Fruit fly (Drosophila melanogaster): ENCODE data around the gene Qsox3.
A peak's percentile ranks its signal among the peaks of the same experiment; 100 is the strongest.

The Qsox3 gene

dm6 chr3R:21884354-21884753 lies 27.3 kb upstream of the Qsox3 start, which contains the start of gene fit:
fit (minus strand) TSS chr3R:21884454.
- TF ChIP-seq noc (tag; optimal IDR thresholded peaks at IDR 0.05) = no peak

DNA sequence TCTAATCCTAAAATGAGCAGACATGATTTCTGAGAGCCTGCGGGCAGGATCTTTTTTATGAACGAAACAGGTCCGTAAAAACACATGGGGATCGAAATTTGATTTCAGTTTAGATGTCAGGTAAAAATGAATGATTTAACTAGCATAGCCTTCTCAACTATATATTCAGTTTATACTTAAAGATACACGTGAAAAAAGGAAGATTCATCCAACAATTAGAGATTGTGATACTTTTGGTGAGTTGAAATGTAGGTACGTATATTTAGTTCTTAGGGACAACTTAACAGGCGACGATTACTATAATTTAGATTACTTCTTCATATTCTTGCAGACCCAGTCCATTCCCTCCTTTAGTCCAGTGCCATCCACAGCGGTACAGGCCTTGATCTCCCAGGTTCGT lies 26.2 kb upstream of the Qsox3 start, which contains the start of gene CG17819:
Gene CG17819 (minus strand): TSS at position 101 of the 400 bp plus-strand sequence.
- TF ChIP-seq noc (tag; optimal IDR thresholded peaks at IDR 0.05) = no peak

dm6 chr3R:21886861-21887587 lies 24.6 kb upstream of the Qsox3 start, which contains the start of the genes CG6678 and dnd:
CG6678 (plus strand) TSS chr3R:21887029.
dnd (minus strand) TSS chr3R:21887355.
- TF ChIP-seq noc (tag; optimal IDR thresholded peaks at IDR 0.05) = no peak

dm6 chr3R:21887588-21888007 lies 24.0 kb upstream of the Qsox3 start:
- no peak for TF ChIP-seq noc (tag; optimal IDR thresholded peaks at IDR 0.05)

- peak; percentile 31 for TF ChIP-seq noc (tag; optimal IDR thresholded peaks at IDR 0.05)
Observed at dm6 chr3R:21888696-21889602, 22.7 kb upstream of the Qsox3 start, which contains the start of gene CG43844. CG43844 (plus strand) TSS chr3R:21889539.

DNA sequence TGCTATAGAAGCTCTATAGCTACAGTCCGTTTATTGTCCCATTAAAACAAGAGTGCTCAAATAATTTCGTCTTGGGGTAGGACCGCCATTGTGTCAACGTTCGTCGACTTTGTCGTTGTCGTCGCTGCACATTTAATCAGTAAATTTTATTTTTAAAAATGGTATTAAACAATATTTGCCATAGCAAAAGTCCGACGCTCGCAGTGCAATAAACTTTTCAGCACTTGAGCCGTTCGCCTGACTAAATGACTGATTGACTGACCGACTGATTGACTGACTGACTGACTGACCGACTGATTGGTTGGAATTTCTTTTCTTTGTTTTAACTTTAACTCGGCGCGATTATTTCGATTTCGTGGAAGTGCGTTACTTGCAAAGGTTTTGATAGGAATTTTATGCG lies 21.7 kb upstream of the Qsox3 start:
- no peak for TF ChIP-seq noc (tag; optimal IDR thresholded peaks at IDR 0.05)

dm6 chr3R:21890739-21891138 lies 20.9 kb upstream of the Qsox3 start:
- TF ChIP-seq noc (tag; optimal IDR thresholded peaks at IDR 0.05) = no peak

- no peak for TF ChIP-seq noc (tag; optimal IDR thresholded peaks at IDR 0.05)
Observed at dm6 chr3R:21892450-21892849, 19.2 kb upstream of the Qsox3 start.

DNA sequence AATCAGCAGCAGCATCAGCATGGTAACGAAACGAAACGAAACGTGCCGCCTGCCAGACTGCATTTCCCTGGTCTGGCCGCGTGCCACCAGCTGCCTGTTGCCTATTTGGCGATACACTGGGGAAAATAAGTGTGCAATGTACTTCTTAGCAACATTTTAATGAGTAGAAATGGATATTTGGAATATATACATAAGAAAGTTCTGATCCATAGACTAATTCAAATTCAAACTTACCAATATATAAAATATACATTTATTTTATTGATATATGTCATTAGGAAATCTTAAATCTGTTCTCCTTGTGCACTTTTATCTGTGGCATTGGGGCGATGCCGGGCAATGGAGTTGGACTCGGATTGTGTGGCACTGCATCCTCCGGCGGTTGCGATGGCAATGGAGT lies 17.7 kb upstream of the Qsox3 start:
- TF ChIP-seq noc (tag; optimal IDR thresholded peaks at IDR 0.05) = no peak

DNA sequence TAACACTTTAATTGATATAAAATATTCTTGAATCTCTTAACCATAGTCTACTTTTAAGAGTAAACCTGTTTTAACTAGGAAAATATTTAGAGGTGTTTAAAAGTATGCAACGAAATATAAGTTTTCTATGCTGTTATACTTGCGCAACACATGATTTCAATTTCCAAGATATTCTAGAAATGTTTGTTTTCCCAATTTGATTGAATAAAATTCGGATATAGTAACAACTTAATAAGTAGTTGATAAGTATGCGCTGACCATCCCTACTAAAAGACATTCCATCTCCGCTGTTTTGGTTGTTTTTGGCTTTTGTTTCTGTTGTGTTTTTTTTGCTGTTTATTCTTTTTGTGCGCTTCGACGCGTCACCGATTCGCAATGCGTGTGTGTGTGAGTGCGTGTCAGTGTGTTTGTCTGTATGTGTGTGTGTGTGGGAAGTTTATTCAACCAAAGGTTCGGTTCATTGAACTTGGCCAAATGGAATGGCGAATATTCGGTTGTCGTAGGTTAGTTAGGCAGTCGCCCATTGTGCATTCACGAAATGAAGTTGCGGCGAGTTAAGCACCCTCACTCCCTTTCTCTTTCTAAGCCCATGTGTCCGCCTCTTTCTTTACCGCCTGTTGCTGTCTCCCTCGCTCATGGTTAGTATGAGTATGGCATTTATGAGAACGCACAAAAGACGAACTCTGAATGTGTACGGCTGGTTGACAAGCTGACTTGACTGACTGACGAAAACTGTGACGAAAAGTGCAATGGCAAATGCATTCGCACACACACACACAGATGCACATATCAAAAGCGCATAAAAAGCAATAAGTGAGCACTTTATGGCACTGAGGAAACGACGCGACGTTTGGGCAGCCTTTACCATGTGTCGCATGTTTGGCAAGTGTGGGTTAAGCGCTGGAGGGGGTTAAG lies 15.4 kb upstream of the Qsox3 start:
- peak; percentile 25 for TF ChIP-seq noc (tag; optimal IDR thresholded peaks at IDR 0.05)

- TF ChIP-seq noc (tag; optimal IDR thresholded peaks at IDR 0.05) = no peak
Observed at dm6 chr3R:21897565-21897964, 14.1 kb upstream of the Qsox3 start.

DNA sequence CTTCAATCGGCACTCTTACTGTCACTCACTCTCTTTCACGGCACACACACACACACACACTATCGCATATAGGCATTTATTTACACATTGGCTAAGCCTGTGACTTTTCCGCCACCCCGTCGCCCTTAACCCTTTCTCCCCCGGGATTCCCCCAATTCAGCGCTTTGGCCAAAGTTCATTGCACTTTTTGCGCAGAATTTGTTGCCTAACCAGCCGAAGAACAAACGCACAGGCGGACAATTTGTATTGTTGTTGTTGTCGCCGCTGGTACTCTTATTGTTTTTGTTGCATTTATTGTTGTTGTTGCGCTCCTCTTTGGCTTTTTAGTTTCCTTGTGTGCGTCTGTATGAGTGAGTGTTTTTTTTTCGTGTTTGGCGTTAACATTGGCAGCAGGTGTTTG lies 12.9 kb upstream of the Qsox3 start:
- TF ChIP-seq noc (tag; optimal IDR thresholded peaks at IDR 0.05) = no peak

DNA sequence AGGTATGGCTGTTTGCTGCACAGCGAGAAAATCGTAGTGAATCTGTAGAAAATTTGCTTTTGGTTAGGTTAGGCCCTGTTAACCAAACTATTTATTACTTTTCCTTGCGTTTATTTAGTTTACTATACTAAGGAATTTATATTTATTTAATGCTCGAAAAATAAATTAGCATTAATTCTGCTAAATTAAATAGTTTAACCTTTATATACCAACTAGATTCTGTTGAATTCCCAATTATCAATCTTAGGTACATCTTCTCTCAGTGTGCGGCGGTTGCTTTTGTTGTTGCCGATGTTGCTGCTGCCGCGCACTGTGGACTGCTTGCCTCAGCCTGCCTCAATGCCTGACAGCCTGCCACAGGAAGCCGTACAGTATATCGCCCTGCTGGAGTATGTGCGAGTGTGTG lies 12.4 kb upstream of the Qsox3 start:
- TF ChIP-seq noc (tag; optimal IDR thresholded peaks at IDR 0.05) = no peak

DNA sequence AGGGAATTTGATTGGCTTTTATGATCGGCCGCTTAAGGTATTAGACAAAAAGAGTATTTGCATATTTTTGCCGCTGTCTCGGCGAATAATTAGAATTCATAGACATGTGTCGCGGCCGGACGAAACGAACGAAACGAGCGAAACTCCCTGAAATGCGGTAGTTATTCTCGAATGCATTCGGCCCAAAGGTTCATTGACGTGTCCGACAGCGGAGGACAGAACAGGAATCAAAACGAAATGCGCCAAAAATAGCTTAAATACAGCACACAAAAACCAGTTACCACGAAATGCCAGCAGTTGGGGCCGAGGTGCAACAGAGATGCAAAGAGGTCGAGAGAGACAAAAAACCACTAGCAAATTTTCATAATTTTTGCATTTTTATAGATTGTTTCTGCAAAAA lies 7.3 kb upstream of the Qsox3 start:
- no peak for TF ChIP-seq noc (tag; optimal IDR thresholded peaks at IDR 0.05)

DNA sequence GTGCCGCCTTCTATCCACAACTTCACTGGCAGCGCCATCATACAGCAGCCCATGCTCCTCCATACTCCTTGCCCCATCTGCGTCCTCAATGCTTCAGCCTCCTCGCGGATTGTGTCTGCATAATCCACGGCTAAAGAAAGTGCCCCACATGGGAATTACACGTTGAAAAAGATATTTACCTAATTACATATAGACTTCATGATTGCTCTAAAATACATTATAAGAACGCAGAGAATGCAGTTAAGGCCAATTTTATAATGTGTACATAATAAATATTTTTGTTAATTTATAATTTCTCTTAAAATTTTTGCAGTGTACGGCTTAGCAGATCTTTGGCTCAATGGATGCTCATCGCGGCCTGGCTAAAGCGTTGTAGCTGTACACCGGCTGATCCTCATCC lies 6.0 kb upstream of the Qsox3 start:
- no peak for TF ChIP-seq noc (tag; optimal IDR thresholded peaks at IDR 0.05)

- TF ChIP-seq noc (tag; optimal IDR thresholded peaks at IDR 0.05) = no peak
Observed at dm6 chr3R:21906867-21907266, 4.7 kb upstream of the Qsox3 start.

Measured in whole organism, larva.